Worm (Caenorhabditis elegans): ENCODE results near the gene shc-3.

Gene shc-3

ce11 chrX:13717053-13717671 lies at the start of gene shc-3:
Gene shc-3 (plus strand): TSS chrX:13717536.
- TF ChIP-seq unc-55 (GFP tag; optimal IDR thresholded peaks at IDR 0.05) (no peak), ahr-1 (tag; optimal IDR thresholded peaks at IDR 0.05) (no peak), unc-86 (tag; optimal IDR thresholded peaks at IDR 0.05) (no peak), tbx-7 (tag; optimal IDR thresholded peaks at IDR 0.05) (no peak), ceh-24 (tag; optimal IDR thresholded peaks at IDR 0.05) (no peak), hlh-30 (tag; optimal IDR thresholded peaks at IDR 0.05; ENCODE audit: insufficient read depth) (no peak), sox-2 (GFP tag; IDR thresholded peaks at IDR 0.05) (no peak), pat-9 (tag; optimal IDR thresholded peaks at IDR 0.05) (no peak), sdc-2 (tag; optimal IDR thresholded peaks at IDR 0.05) (no peak), fkh-6 (tag; optimal IDR thresholded peaks at IDR 0.05) (no peak), T23F11.4 (GFP tag; optimal IDR thresholded peaks at IDR 0.05) (no peak), unc-3 (GFP tag; conservative IDR thresholded peaks at IDR 0.05) (no peak), unc-3 (tag; optimal IDR thresholded peaks at IDR 0.05) (no peak), ceh-30 (tag; optimal IDR thresholded peaks at IDR 0.05) (no peak), hlh-13 (GFP tag; optimal IDR thresholded peaks at IDR 0.05) (no peak), ceh-31 (tag; optimal IDR thresholded peaks at IDR 0.05) (no peak), unc-42 (tag; optimal IDR thresholded peaks at IDR 0.05) (no peak), ceh-9 (tag; optimal IDR thresholded peaks at IDR 0.05) (no peak)

ce11 chrX:13668728-13669127 lies 48.6 kb upstream of the shc-3 start, which contains the start of gene C04A11.2:
Gene C04A11.2 (minus strand): TSS chrX:13668828.
- TF ChIP-seq tbx-2 (tag; optimal IDR thresholded peaks at IDR 0.05) (no peak), ceh-31 (tag; optimal IDR thresholded peaks at IDR 0.05) (peak; percentile 21)

- no peak for TF ChIP-seq Y22D7AL.16 (tag; optimal IDR thresholded peaks at IDR 0.05)
- TF ChIP-seq unc-3 (GFP tag; conservative IDR thresholded peaks at IDR 0.05): no peak
- no peak for TF ChIP-seq unc-3 (tag; optimal IDR thresholded peaks at IDR 0.05)
- no peak for TF ChIP-seq K02D7.2 (tag; optimal IDR thresholded peaks at IDR 0.05)
- no peak for TF ChIP-seq ceh-45 (GFP tag; IDR thresholded peaks at IDR 0.05)
- no peak for TF ChIP-seq T23F11.4 (GFP tag; optimal IDR thresholded peaks at IDR 0.05)
- no peak for TF ChIP-seq hlh-8 (tag; optimal IDR thresholded peaks at IDR 0.05)
- TF ChIP-seq sdc-2 (tag; optimal IDR thresholded peaks at IDR 0.05): peak; percentile 72
- no peak for TF ChIP-seq unc-86 (tag; optimal IDR thresholded peaks at IDR 0.05)
- peak; percentile 56 for TF ChIP-seq pax-1 (tag; optimal IDR thresholded peaks at IDR 0.05)
- no peak for TF ChIP-seq ceh-2 (tag; optimal IDR thresholded peaks at IDR 0.05)
- TF ChIP-seq tbx-2 (tag; optimal IDR thresholded peaks at IDR 0.05): peak; percentile 68
- no peak for TF ChIP-seq gmeb-2 (tag; optimal IDR thresholded peaks at IDR 0.05)
- no peak for TF ChIP-seq nhr-11 (tag; optimal IDR thresholded peaks at IDR 0.05)
- no peak for TF ChIP-seq rnt-1 (tag; optimal IDR thresholded peaks at IDR 0.05)
- TF ChIP-seq ttx-3 (tag; optimal IDR thresholded peaks at IDR 0.05): no peak
- peak; percentile 45; the same call in 1 of the 2 replicates for TF ChIP-seq sox-2 (GFP tag; IDR thresholded peaks at IDR 0.05)
- no peak for TF ChIP-seq K09A11.1 (tag; optimal IDR thresholded peaks at IDR 0.05; ENCODE audit: insufficient read depth)
- TF ChIP-seq elt-2 (tag; optimal IDR thresholded peaks at IDR 0.05): peak; percentile 38
- TF ChIP-seq ceh-31 (tag; optimal IDR thresholded peaks at IDR 0.05): peak; percentile 30
- no peak for TF ChIP-seq ref-2 (tag; optimal IDR thresholded peaks at IDR 0.05)
- TF ChIP-seq hlh-15 (tag; optimal IDR thresholded peaks at IDR 0.05): no peak
- peak; percentile 11 for TF ChIP-seq ceh-34 (tag; optimal IDR thresholded peaks at IDR 0.05)
- peak; percentile 23 for TF ChIP-seq nfya-1 (tag; optimal IDR thresholded peaks at IDR 0.05)
Observed at ce11 chrX:13669641-13670040, 47.7 kb upstream of the shc-3 start.

ce11 chrX:13670966-13671365 lies 46.4 kb upstream of the shc-3 start:
- TF ChIP-seq ceh-18 (tag; optimal IDR thresholded peaks at IDR 0.05) (peak; percentile 8), ceh-45 (GFP tag; IDR thresholded peaks at IDR 0.05) (no peak)
